Worm (Caenorhabditis elegans) whole organism, L2 larva: Measurements from ENCODE around the gene F19C7.2.

Source experiments
- C34F6.9 ChIP-seq: fragments of 150-350 bp; optimal IDR thresholded peaks from 2 replicates; lab custom pipeline; 2014; ENCODE audit warnings: missing biosample characterization, missing genetic modification characterization
- F13H6.1 ChIP-seq: sonication (generic microtip); optimal IDR thresholded peaks from 2 replicates; lab custom pipeline; 2016; ENCODE audit warnings: missing genetic modification characterization, missing compliant biosample characterization
- R02D3.7 ChIP-seq: fragments of 150-350 bp; optimal IDR thresholded peaks from 2 replicates; lab custom pipeline; 2014; ENCODE audit warnings: missing biosample characterization, missing genetic modification characterization
- Y55F3AM.14 ChIP-seq: fragments of 200-800 bp; sonication (Bioruptor generic); optimal IDR thresholded peaks from 2 replicates; lab custom pipeline; 2018; ENCODE audit warnings: mild to moderate bottlenecking, missing genetic modification characterization, missing compliant biosample characterization
- alr-1 ChIP-seq: fragments of 150-350 bp; optimal IDR thresholded peaks from 2 replicates; lab custom pipeline; 2014; ENCODE audit warnings: missing biosample characterization, missing genetic modification characterization
- ceh-16 ChIP-seq: fragments of 150-350 bp; optimal IDR thresholded peaks from 2 replicates; lab custom pipeline; 2014; ENCODE audit warnings: missing biosample characterization, missing genetic modification characterization
- crh-2 ChIP-seq: sonication (generic microtip); optimal IDR thresholded peaks from 2 replicates; lab custom pipeline; 2017; ENCODE audit warnings: missing biosample characterization, missing genetic modification characterization
- dmd-4 ChIP-seq: sonication (generic microtip); optimal IDR thresholded peaks from 2 replicates; lab custom pipeline; 2017; ENCODE audit warnings: missing biosample characterization, missing genetic modification characterization
- elt-1 ChIP-seq: fragments of 150-350 bp; optimal IDR thresholded peaks from 2 replicates; lab custom pipeline; 2014; ENCODE audit warnings: missing biosample characterization, missing genetic modification characterization
- fos-1 ChIP-seq: fragments of 150-350 bp; optimal IDR thresholded peaks from 2 replicates; lab custom pipeline; 2014; ENCODE audit warnings: missing biosample characterization, missing genetic modification characterization
- gmeb-1 ChIP-seq: fragments of 150-350 bp; optimal IDR thresholded peaks from 2 replicates; lab custom pipeline; 2014; ENCODE audit warnings: missing biosample characterization, missing genetic modification characterization
- lin-11 ChIP-seq: fragments of 150-350 bp; sonication (generic microtip); optimal IDR thresholded peaks from 2 replicates; lab custom pipeline; 2014; ENCODE audit warnings: missing biosample characterization, missing genetic modification characterization, inconsistent platforms, mixed read lengths
- lin-39 ChIP-seq: fragments of 150-350 bp; optimal IDR thresholded peaks from 2 replicates; lab custom pipeline; 2014; ENCODE audit warnings: missing biosample characterization, missing genetic modification reagents, missing genetic modification characterization
- lsy-2 ChIP-seq, 2 experiments: fragments of 150-350 bp in 1 of 2; sonication (generic microtip) in 1 of 2; optimal IDR thresholded peaks; 2 replicates each; lab custom pipeline; 2014 to 2017; ENCODE audit warnings: missing biosample characterization in 2 of 2, missing genetic modification characterization in 2 of 2
- mab-5 ChIP-seq: fragments of 150-350 bp; optimal IDR thresholded peaks from 2 replicates; lab custom pipeline; 2014; ENCODE audit warnings: missing biosample characterization, missing genetic modification characterization
- mbf-1 ChIP-seq: sonication (generic microtip); optimal IDR thresholded peaks from 2 replicates; lab custom pipeline; 2017; ENCODE audit warnings: missing biosample characterization, missing genetic modification characterization
- nhr-10 ChIP-seq: sonication (generic microtip); optimal IDR thresholded peaks from 2 replicates; lab custom pipeline; 2017; ENCODE audit warnings: missing biosample characterization, missing genetic modification characterization
- nhr-11 ChIP-seq: fragments of 150-350 bp; optimal IDR thresholded peaks from 2 replicates; lab custom pipeline; 2014; ENCODE audit warnings: missing biosample characterization, missing genetic modification characterization
- nhr-12 ChIP-seq: fragments of 150-350 bp; optimal IDR thresholded peaks from 2 replicates; lab custom pipeline; 2014; ENCODE audit warnings: missing biosample characterization, missing genetic modification characterization
- nhr-129 ChIP-seq: fragments of 150-350 bp; optimal IDR thresholded peaks from 2 replicates; lab custom pipeline; 2014; ENCODE audit warnings: missing biosample characterization, missing genetic modification characterization
- nhr-23 ChIP-seq: fragments of 150-350 bp; optimal IDR thresholded peaks from 2 replicates; lab custom pipeline; 2014; ENCODE audit warnings: missing biosample characterization, missing genetic modification reagents, missing genetic modification characterization
- nhr-237 ChIP-seq: fragments of 150-350 bp; optimal IDR thresholded peaks from 2 replicates; lab custom pipeline; 2014; ENCODE audit warnings: missing biosample characterization, missing genetic modification characterization
- nhr-25 ChIP-seq: fragments of 150-350 bp; sonication (generic microtip); optimal IDR thresholded peaks from 3 replicates; lab custom pipeline; 2014; ENCODE audit warnings: missing biosample characterization, missing genetic modification characterization
- nhr-6 ChIP-seq: fragments of 150-350 bp; optimal IDR thresholded peaks from 2 replicates; lab custom pipeline; 2014; ENCODE audit warnings: missing biosample characterization, missing genetic modification characterization
- nhr-77 ChIP-seq: fragments of 150-350 bp; optimal IDR thresholded peaks from 2 replicates; lab custom pipeline; 2014; ENCODE audit warnings: missing biosample characterization, missing genetic modification characterization
- peb-1 ChIP-seq: fragments of 150-350 bp; optimal IDR thresholded peaks from 2 replicates; lab custom pipeline; 2014; ENCODE audit warnings: missing biosample characterization, missing genetic modification characterization
- skn-1 ChIP-seq: sonication (generic microtip); optimal IDR thresholded peaks from 2 replicates; lab custom pipeline; 2017; ENCODE audit warnings: missing biosample characterization, missing genetic modification characterization
- sma-3 ChIP-seq: sonication (generic microtip); optimal IDR thresholded peaks from 2 replicates; lab custom pipeline; 2016; ENCODE audit warnings: missing genetic modification reagents, missing genetic modification characterization, missing compliant biosample characterization
- sma-9 ChIP-seq, 2 experiments: fragments of 150-350 bp in 1 of 2; sonication (generic microtip) in 1 of 2; optimal IDR thresholded peaks; 2 replicates each; lab custom pipeline; 2014 to 2016; ENCODE audit warnings: missing genetic modification characterization in 2 of 2, mild to moderate bottlenecking in 1 of 2, missing biosample characterization in 1 of 2, missing compliant biosample characterization in 1 of 2, missing genetic modification reagents in 1 of 2, moderate library complexity in 1 of 2
- ztf-1 ChIP-seq: fragments of 200-800 bp; sonication (Bioruptor generic); conservative IDR thresholded peaks from 2 replicates; pipeline ENCODE4 v1.3.6; 2022; ENCODE audit warnings: missing genetic modification characterization, missing compliant biosample characterization
- ztf-11 ChIP-seq: sonication (generic microtip); optimal IDR thresholded peaks from 2 replicates; lab custom pipeline; 2017; ENCODE audit warnings: missing biosample characterization, missing genetic modification characterization

Gene F19C7.2

DNA sequence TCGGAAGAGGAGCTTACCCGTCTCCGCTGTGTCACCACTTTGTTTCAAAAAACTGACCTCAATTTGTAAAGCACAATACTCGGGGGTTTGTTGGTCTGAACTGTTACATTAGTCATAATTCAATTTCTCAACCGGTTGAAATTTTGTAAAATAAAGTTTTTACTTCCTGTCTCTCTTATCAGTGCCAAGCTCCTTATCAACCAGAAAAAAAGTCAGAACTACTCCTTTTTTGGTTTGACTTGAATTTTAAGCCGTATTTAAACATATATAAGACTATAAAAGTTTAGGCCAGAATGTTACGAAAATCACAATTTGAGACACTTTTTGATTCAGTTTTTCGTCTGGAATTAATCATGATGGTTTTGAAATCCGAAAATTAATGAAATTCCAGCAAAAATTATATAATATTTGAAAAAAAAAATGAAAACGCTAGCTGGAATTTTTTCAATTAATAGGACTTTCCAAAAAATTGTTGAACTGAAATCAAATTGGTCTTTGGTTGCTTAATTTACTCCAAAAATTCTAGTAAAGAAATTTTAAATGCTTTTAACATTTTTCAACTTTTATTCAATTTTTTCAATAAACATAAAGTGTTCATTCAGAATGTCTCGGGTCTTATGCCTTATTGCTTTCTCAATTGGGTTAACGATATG, at the start of gene F19C7.2:
F19C7.2 (plus strand) TSS at position 603 of the 653 bp plus-strand sequence.
- no peak for TF ChIP-seq nhr-23 (tag; lab: Kevin White, UChicago)
- peak; percentile 27 for TF ChIP-seq fos-1

DNA sequence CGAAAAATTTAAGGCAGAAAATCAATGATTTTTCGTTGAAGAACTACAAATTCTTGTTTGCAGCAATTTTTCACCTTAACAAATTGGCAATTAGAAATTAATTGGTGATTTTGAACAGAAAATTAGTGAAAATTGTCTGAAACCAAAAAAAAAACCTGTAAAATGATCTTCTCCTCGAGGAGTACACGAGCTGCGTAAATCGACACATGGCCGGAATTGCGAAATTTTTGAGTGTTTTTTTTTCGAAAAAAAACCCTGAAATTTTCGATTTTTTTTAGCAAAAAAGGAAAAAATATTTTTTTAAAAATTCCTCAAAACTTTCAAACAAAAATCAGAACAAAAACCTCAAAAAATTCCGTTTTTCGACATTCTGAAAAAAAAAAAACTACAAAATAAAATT, 48.2 kb upstream of the F19C7.2 start:
- TF ChIP-seq C34F6.9 (tag; lab: Kevin White, UChicago) = no peak
- TF ChIP-seq ztf-11 (tag; lab: Kevin White, UChicago) = no peak
- no peak for TF ChIP-seq nhr-11 (tag; lab: Kevin White, UChicago)
- no peak for TF ChIP-seq nhr-10 (tag; lab: Kevin White, UChicago)
- no peak for TF ChIP-seq sma-3

DNA sequence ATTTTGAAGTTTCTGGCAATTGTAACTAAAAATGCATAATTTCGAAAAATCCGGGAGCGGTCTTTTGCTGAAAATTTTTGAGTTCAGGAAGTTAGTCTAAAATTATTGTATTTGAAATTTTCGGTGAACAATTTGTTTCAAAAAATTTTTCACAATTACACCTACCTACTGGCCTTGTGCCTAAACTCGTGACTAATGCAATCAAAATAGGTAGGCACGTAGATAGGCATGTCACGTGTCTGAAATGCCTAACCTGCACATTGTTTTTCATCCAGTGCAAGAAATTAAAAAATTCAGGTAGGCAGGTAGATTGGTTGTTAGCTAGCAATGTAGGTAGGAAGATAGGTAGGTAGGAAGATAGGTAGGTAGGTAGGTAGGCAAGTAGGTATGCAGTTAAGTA, 42.6 kb upstream of the F19C7.2 start:
- no peak for TF ChIP-seq mab-5 (tag; lab: Kevin White, UChicago)
- TF ChIP-seq nhr-77 (tag; lab: Kevin White, UChicago) = no peak

DNA sequence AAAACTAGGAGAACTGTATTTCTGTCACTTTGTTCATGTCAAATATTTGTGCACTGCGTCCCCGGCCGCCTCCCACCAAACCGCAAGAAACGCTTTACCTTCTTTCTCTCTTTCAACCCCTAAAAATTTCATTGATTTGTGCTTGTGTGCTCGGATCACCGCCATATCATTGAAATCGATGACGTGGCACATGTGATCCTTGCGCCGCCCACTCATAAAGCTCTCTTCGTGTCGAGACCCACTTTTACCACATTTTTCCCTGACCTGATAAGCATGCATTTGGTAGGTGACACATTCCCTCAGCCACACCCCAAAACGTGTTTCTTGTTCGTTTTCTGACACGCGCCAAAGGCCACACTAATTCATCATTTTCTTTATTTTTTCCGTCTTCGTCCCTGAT, 42.0 kb upstream of the F19C7.2 start:
- TF ChIP-seq fos-1 (peak; percentile 9), F13H6.1 (tag; lab: Kevin White, UChicago) (peak; percentile 39), crh-2 (tag; lab: Kevin White, UChicago) (peak; percentile 51), dmd-4 (tag; lab: Kevin White, UChicago) (no peak)

DNA sequence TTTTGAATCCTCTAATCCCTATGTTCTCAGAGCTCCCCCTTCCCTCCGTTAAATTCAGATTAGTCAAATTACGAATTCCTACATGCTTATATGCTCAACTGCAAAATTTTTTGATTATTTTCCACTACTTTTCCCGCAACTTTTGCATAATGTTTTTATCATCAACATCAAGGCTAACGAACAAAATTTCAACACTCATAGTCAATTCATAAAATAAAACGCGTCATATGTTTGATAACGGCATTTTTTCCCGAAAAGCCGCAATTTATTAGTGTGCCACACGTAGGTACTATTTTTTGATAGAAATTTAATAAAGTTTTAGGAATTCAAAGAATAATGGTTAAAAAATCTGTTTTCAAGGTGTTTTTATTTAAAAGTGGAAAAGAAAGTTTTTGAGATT, 40.6 kb upstream of the F19C7.2 start:
- TF ChIP-seq fos-1 (peak; percentile 67), ztf-11 (tag; lab: Kevin White, UChicago) (no peak), gmeb-1 (tag; lab: Kevin White, UChicago) (peak; percentile 14)

DNA sequence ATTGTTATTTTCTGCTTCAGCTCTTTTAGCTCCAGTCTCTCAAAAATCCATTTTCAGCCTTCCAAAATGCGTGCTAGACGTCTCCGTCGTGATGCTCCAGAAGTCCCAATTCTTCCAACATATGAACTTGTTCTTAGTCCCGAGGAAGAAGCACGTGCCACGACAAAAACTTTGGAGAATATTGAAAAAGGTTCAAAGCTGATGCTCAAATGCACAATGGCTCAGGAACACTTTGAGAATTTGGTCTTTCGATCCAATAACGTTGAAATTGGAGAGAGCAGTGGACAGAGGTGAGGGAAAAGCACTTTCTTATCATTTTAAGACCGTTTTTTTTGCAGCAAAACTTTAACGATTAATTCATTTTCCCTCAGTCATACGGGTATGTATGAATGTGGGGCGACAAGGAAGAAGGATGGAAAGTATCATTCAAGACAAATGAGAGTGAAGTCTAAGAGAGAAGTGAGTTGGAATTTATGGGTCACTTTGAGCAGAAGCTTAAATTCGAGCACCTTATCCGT, 37.1 kb upstream of the F19C7.2 start, which contains the start of gene igeg-1:
igeg-1 (plus strand) TSS at position 51 of the 518 bp plus-strand sequence.
- TF ChIP-seq lin-11 (tag; lab: Kevin White, UChicago) (no peak), R02D3.7 (no peak), mbf-1 (tag; lab: Kevin White, UChicago) (no peak), fos-1 (peak; percentile 67), ceh-16 (tag; lab: Kevin White, UChicago) (no peak), crh-2 (tag; lab: Kevin White, UChicago) (peak; percentile 7), F13H6.1 (tag; lab: Kevin White, UChicago) (no peak), elt-1 (tag; lab: Kevin White, UChicago) (no peak), lin-39 (no peak), alr-1 (tag; lab: Kevin White, UChicago) (no peak), sma-9 (GFP tag; optimal IDR thresholded peaks at IDR 0.05; lab: Kevin White, UChicago) (no peak), sma-9 (tag; optimal IDR thresholded peaks at IDR 0.05; lab: Kevin White, UChicago) (no peak), lsy-2 (tag; optimal IDR thresholded peaks at IDR 0.05; lab: Kevin White, UChicago) (no peak), sma-3 (no peak), ztf-1 (no peak), nhr-12 (tag; lab: Kevin White, UChicago) (no peak), mab-5 (tag; lab: Kevin White, UChicago) (no peak), peb-1 (no peak)
- TF ChIP-seq, all 48 proteins: peak for 2

DNA sequence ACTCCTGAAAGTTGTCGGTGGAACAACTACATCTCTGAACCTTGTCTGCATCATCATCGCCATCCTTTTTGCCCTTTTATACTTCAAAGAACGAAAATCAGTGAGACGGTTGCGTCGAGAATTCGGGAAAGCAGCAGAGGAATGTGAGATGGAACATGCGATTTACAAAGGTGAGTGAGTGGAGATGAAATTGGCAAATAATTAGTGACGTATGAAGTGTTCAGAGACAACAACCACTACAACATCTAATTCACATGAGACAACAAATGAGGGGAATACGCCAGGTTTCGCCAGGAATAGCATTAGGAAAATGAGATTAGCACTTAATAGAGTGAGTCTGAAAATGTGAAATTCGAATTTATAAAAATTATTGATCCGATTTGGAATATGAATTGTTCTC, 35.2 kb upstream of the F19C7.2 start:
- TF ChIP-seq Y55F3AM.14 (GFP tag; lab: Kevin White, UChicago) (no peak), nhr-6 (no peak), dmd-4 (tag; lab: Kevin White, UChicago) (no peak), nhr-237 (tag; lab: Kevin White, UChicago) (no peak), nhr-25 (no peak), nhr-10 (tag; lab: Kevin White, UChicago) (no peak), ztf-1 (no peak), fos-1 (no peak), nhr-129 (no peak), skn-1 (tag; lab: Kevin White, UChicago) (no peak), alr-1 (tag; lab: Kevin White, UChicago) (no peak)
